Worm (Caenorhabditis elegans): Measurements from ENCODE around the gene nlp-101.

nlp-101 gene

DNA sequence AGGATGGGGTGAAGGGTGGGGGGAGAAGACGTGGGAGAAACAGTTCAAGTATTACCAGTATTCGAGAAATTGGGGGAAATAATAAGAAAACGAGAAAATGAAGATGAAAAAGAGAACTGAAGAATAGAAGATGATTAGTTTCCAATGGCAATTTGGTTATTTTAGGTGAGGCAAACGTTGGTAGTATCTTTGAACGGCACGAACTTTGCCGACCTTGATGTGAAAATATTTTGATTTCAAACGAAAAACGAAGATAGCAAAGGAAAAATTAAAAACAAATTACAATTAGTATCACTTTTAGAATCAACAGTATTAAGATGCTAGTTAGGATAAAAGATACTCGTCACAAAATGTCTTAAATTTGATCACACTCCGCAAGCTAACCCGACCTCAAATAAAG lies 4.6 kb upstream of the nlp-101 start, which contains the start of gene sul-3:
sul-3 (minus strand) TSS at position 101 of the 400 bp plus-strand sequence.
- TF ChIP-seq tbx-8 (GFP tag; optimal IDR thresholded peaks at IDR 0.05) (no peak), snpc-4 (tag; optimal IDR thresholded peaks at IDR 0.05) (no peak), ham-2 (GFP tag; optimal IDR thresholded peaks at IDR 0.05) (no peak), blmp-1 (tag; optimal IDR thresholded peaks at IDR 0.05) (no peak), mab-5 (tag; optimal IDR thresholded peaks at IDR 0.05) (no peak), elt-1 (tag; optimal IDR thresholded peaks at IDR 0.05; ENCODE audit: borderline replicate concordance, insufficient read depth) (no peak), hlh-1 (tag; optimal IDR thresholded peaks at IDR 0.05) (no peak), unc-39 (tag; optimal IDR thresholded peaks at IDR 0.05) (no peak), sem-2 (GFP tag; optimal IDR thresholded peaks at IDR 0.05) (no peak), ces-1 (GFP tag; optimal IDR thresholded peaks at IDR 0.05) (no peak), sptf-1 (tag; optimal IDR thresholded peaks at IDR 0.05) (no peak), lsy-2 (tag; optimal IDR thresholded peaks at IDR 0.05) (no peak), cnd-1 (tag; optimal IDR thresholded peaks at IDR 0.05) (no peak), ceh-39 (tag; optimal IDR thresholded peaks at IDR 0.05) (no peak)

DNA sequence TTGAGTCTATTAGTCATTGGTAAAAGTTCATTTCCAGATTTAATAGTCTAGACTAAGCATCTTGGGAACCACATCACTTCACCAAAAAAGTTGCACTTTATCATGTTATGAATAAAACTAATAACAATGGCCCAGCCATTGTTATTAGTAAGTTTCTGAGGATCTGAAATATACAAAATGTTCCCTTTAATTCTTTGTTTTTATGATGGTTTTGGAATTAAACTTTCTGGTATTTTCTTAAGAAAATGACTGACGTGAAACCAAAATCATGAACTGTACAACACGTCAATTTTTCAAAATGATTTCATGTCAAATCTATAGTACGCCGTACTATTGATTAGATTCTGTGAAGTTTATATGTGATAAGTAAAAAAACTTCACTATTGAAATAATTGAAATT lies 1.3 kb downstream of the nlp-101 start:
- no peak for TF ChIP-seq nhr-76 (tag; optimal IDR thresholded peaks at IDR 0.05)

DNA sequence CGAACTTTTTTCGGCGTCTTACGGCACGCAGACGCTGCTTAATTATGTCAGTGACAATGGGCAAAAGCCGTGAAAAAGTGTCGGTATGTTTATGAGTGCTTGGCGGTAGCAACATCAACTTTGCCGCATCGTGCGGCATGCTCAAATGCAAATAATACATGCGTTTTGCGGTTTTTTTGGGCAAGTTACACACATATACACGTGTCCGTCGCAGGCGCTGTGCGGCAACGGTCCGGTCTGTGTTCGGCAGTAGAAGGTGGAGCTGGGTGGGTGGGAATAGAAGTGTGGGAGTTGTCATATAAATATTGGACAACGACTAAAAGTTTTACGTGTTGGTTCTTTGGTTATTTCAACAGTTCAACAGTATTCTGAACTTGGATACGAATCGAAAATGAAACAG lies 3.6 kb downstream of the nlp-101 start, which contains the start of gene idpp-11:
idpp-11 (plus strand) TSS at position 301 of the 400 bp plus-strand sequence.
- no peak for TF ChIP-seq elt-1 (tag; optimal IDR thresholded peaks at IDR 0.05; ENCODE audit: borderline replicate concordance, insufficient read depth)
- TF ChIP-seq nhr-2 (tag; optimal IDR thresholded peaks at IDR 0.05) = no peak
- no peak for TF ChIP-seq ztf-11 (tag; optimal IDR thresholded peaks at IDR 0.05)
- TF ChIP-seq drap-1 (GFP tag; optimal IDR thresholded peaks at IDR 0.05) = no peak
- TF ChIP-seq blmp-1 (tag; optimal IDR thresholded peaks at IDR 0.05) = no peak
- no peak for TF ChIP-seq mls-2 (tag; optimal IDR thresholded peaks at IDR 0.05)
- TF ChIP-seq ham-2 (GFP tag; optimal IDR thresholded peaks at IDR 0.05) = no peak
- no peak for TF ChIP-seq snpc-4 (tag; optimal IDR thresholded peaks at IDR 0.05)
- TF ChIP-seq sptf-1 (tag; optimal IDR thresholded peaks at IDR 0.05) = no peak
- TF ChIP-seq nhr-237 (tag; optimal IDR thresholded peaks at IDR 0.05) = no peak
- no peak for TF ChIP-seq ceh-83 (GFP tag; optimal IDR thresholded peaks at IDR 0.05)
- TF ChIP-seq flh-1 (GFP tag; optimal IDR thresholded peaks at IDR 0.05) = no peak
- no peak for TF ChIP-seq ces-1 (GFP tag; optimal IDR thresholded peaks at IDR 0.05)
- TF ChIP-seq hlh-1 (tag; optimal IDR thresholded peaks at IDR 0.05) = no peak
- no peak for TF ChIP-seq lin-32 (GFP tag; optimal IDR thresholded peaks at IDR 0.05)

DNA sequence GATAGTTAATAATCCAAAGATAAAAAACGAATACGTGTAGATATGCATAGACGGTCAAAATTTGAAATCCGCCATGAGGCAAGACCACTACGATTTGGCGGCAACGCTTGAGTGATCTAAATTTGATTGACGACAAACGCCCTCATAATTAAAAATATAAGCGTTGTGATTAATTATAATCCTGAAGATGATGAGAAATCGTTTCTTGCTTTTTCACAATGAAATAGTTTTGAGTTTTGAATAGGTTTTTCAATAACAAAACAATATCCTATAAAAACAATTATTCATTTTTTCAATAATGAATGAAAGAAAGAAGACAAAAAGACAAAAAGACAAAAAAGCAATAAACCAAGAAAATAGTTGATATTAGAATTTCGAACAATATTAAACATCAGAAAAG lies 8.7 kb downstream of the nlp-101 start, which contains the start of gene C54D2.6:
C54D2.6 (minus strand) TSS at position 101 of the 400 bp plus-strand sequence.
- TF ChIP-seq elt-1 (tag; optimal IDR thresholded peaks at IDR 0.05; ENCODE audit: borderline replicate concordance, insufficient read depth) (no peak), ces-1 (GFP tag; optimal IDR thresholded peaks at IDR 0.05) (no peak), nhr-76 (tag; optimal IDR thresholded peaks at IDR 0.05) (no peak), mab-5 (tag; optimal IDR thresholded peaks at IDR 0.05) (no peak), lin-13 (tag; optimal IDR thresholded peaks at IDR 0.05) (no peak), ztf-11 (tag; optimal IDR thresholded peaks at IDR 0.05) (no peak), pha-4 (tag; optimal IDR thresholded peaks at IDR 0.05) (no peak), ceh-83 (GFP tag; optimal IDR thresholded peaks at IDR 0.05) (no peak), M03D4.4 (tag; optimal IDR thresholded peaks at IDR 0.05) (no peak), bed-3 (GFP tag; optimal IDR thresholded peaks at IDR 0.05) (no peak), elt-3 (tag; optimal IDR thresholded peaks at IDR 0.05) (no peak)

DNA sequence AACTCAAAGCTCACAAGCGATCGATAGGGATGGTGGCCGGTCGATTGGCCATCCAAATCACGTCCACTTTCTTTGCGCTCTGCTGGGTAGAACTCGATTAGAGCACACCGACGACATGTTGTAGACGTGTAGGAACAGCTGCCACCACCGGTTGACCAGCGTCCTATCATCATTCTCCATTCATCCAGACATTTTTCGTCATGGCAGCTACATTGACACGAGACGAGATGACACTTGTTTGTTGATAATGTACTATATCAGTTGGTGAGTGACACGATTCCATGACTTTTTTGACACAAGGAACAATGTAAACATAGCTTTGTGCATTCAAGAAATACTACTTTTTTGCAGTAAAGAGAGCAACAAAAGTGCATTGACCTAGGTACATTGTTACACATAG lies 27.8 kb downstream of the nlp-101 start:
- TF ChIP-seq nhr-237 (tag; optimal IDR thresholded peaks at IDR 0.05) (no peak), ces-1 (GFP tag; optimal IDR thresholded peaks at IDR 0.05) (no peak), unc-39 (tag; optimal IDR thresholded peaks at IDR 0.05) (no peak), bed-3 (GFP tag; optimal IDR thresholded peaks at IDR 0.05) (no peak), ceh-43 (GFP tag; optimal IDR thresholded peaks at IDR 0.05) (no peak), hlh-1 (tag; optimal IDR thresholded peaks at IDR 0.05) (peak; percentile 82), flh-1 (GFP tag; optimal IDR thresholded peaks at IDR 0.05) (no peak), zip-8 (tag; optimal IDR thresholded peaks at IDR 0.05) (no peak), nhr-76 (tag; optimal IDR thresholded peaks at IDR 0.05) (no peak), unc-120 (tag; optimal IDR thresholded peaks at IDR 0.05; ENCODE audit: poor library complexity, severe bottlenecking) (peak; percentile 7), lin-32 (GFP tag; optimal IDR thresholded peaks at IDR 0.05) (no peak), ceh-39 (tag; optimal IDR thresholded peaks at IDR 0.05) (no peak), ham-2 (GFP tag; optimal IDR thresholded peaks at IDR 0.05) (no peak)
